Worm (Caenorhabditis elegans) whole organism, L4 larva: Measurements from ENCODE around the gene ZC477.3.

Experiments
- mdt-29 ChIP-seq: fragments of 200-800 bp; sonication (Bioruptor generic); IDR thresholded peaks from 2 replicates; pipeline ENCODE4 v1.3.6; 2022; ENCODE audit warnings: missing genetic modification reagents, missing genetic modification characterization, missing compliant biosample characterization
- unc-130 ChIP-seq: sonication (generic microtip); optimal IDR thresholded peaks from 2 replicates; lab custom pipeline; 2016; ENCODE audit warnings: missing genetic modification reagents, missing genetic modification characterization, missing compliant biosample characterization

- TF ChIP-seq unc-130 (GFP tag; lab: Kevin White, UChicago): no peak
- TF ChIP-seq mdt-29 (GFP tag; lab: Robert Waterston, UW): no peak
Measured at ce11 chrIV:7065022-7065421, 38.3 kb upstream of the ZC477.3 start, which contains the start of gene Y43B11AL.1.
